Fruit fly (Drosophila melanogaster) whole organism, embryonic: ENCODE measurements around the gene CG13097.

Experiments used
- ATbp ChIP-seq: fragments of 200-800 bp; sonication (Bioruptor generic); optimal IDR thresholded peaks from 2 replicates; lab custom pipeline; 2017; ENCODE audit warnings: missing biosample characterization, mild to moderate bottlenecking, missing genetic modification characterization, missing genetic modification reagents
- Atf6 ChIP-seq: fragments of 200-800 bp; sonication (Bioruptor generic); IDR thresholded peaks from 2 replicates; pipeline ENCODE4 v1.3.6; 2022; ENCODE audit warnings: missing biosample characterization, missing genetic modification characterization
- CG10979 ChIP-seq: fragments of 200-800 bp; sonication (Bioruptor generic); optimal IDR thresholded peaks from 2 replicates; lab custom pipeline; 2018; ENCODE audit warnings: missing biosample characterization, mild to moderate bottlenecking, missing genetic modification characterization, moderate library complexity
- CG12071 ChIP-seq: fragments of 200-800 bp; sonication (Bioruptor generic); optimal IDR thresholded peaks from 3 replicates; lab custom pipeline; 2018; ENCODE audit warnings: missing biosample characterization, mild to moderate bottlenecking, missing genetic modification characterization
- CG12155 ChIP-seq: fragments of 200-800 bp; sonication (Bioruptor generic); optimal IDR thresholded peaks from 3 replicates; lab custom pipeline; 2016; ENCODE audit warnings: missing biosample characterization, missing genetic modification characterization
- CG12236 ChIP-seq: fragments of 200-800 bp; sonication (Bioruptor generic); optimal IDR thresholded peaks from 2 replicates; lab custom pipeline; 2016; ENCODE audit warnings: missing biosample characterization, missing genetic modification characterization
- CG13287 ChIP-seq: fragments of 200-800 bp; sonication (Bioruptor generic); IDR thresholded peaks from 2 replicates; pipeline ENCODE4 v1.3.6; 2022; ENCODE audit warnings: missing biosample characterization, missing genetic modification characterization; ENCODE audit not compliant: partially characterized antibody
- CG13296 ChIP-seq: fragments of 200-800 bp; sonication (Bioruptor generic); optimal IDR thresholded peaks from 3 replicates; lab custom pipeline; 2018; ENCODE audit warnings: missing biosample characterization, mild to moderate bottlenecking, missing genetic modification characterization
- CG13424 ChIP-seq: fragments of 200-800 bp; sonication (Bioruptor generic); optimal IDR thresholded peaks from 2 replicates; lab custom pipeline; 2019; ENCODE audit warnings: missing biosample characterization, mild to moderate bottlenecking, missing genetic modification characterization, moderate library complexity
- CG14014 ChIP-seq: fragments of 200-800 bp; sonication (Bioruptor generic); IDR thresholded peaks from 2 replicates; pipeline ENCODE4 v1.3.6; 2022; ENCODE audit warnings: missing biosample characterization, missing genetic modification characterization
- CG15514 ChIP-seq: fragments of 200-800 bp; sonication (Bioruptor generic); optimal IDR thresholded peaks from 3 replicates; lab custom pipeline; 2017; ENCODE audit warnings: missing biosample characterization, missing genetic modification characterization, mild to moderate bottlenecking, moderate library complexity, missing genetic modification reagents
- CG2120 ChIP-seq: fragments of 200-800 bp; sonication (Bioruptor generic); optimal IDR thresholded peaks from 3 replicates; lab custom pipeline; 2016; ENCODE audit warnings: missing biosample characterization, missing genetic modification characterization
- CG2678 ChIP-seq: fragments of 200-800 bp; sonication (Bioruptor generic); optimal IDR thresholded peaks from 3 replicates; lab custom pipeline; 2019; ENCODE audit warnings: missing biosample characterization, mild to moderate bottlenecking, missing genetic modification characterization, moderate library complexity
- CG2712 ChIP-seq: fragments of 200-800 bp; optimal IDR thresholded peaks from 3 replicates; lab custom pipeline; 2019; ENCODE audit warnings: missing biosample characterization, mild to moderate bottlenecking, missing genetic modification characterization, moderate library complexity
- CG30020 ChIP-seq: fragments of 200-800 bp; optimal IDR thresholded peaks from 2 replicates; lab custom pipeline; 2019; ENCODE audit warnings: missing biosample characterization, mild to moderate bottlenecking, missing genetic modification characterization, moderate library complexity
- CG31388 ChIP-seq: fragments of 200-800 bp; sonication (Bioruptor generic); optimal IDR thresholded peaks from 2 replicates; lab custom pipeline; 2016; ENCODE audit warnings: missing biosample characterization, missing genetic modification characterization
- CG3726 ChIP-seq: fragments of 200-800 bp; sonication (Bioruptor generic); IDR thresholded peaks from 3 replicates; pipeline ENCODE4, ENCODE4 v1.3.6; 2022; ENCODE audit warnings: missing biosample characterization, missing genetic modification characterization
- CG4282 ChIP-seq: fragments of 200-800 bp; sonication (Bioruptor generic); optimal IDR thresholded peaks from 2 replicates; lab custom pipeline; 2016; ENCODE audit warnings: missing biosample characterization, missing genetic modification characterization
- CG7786 ChIP-seq: fragments of 200-800 bp; sonication (Bioruptor generic); optimal IDR thresholded peaks from 2 replicates; lab custom pipeline; 2016; ENCODE audit warnings: missing biosample characterization, missing genetic modification characterization
- CG8281 ChIP-seq: fragments of 200-800 bp; sonication (Bioruptor generic); optimal IDR thresholded peaks from 2 replicates; lab custom pipeline; 2018; ENCODE audit warnings: missing biosample characterization, mild to moderate bottlenecking, missing genetic modification characterization, moderate library complexity
- CG9215 ChIP-seq: fragments of 200-800 bp; sonication (Bioruptor generic); IDR thresholded peaks from 2 replicates; pipeline ENCODE4 v1.3.6; 2022; ENCODE audit warnings: missing biosample characterization, missing genetic modification characterization
- D19A ChIP-seq: fragments of 200-800 bp; optimal IDR thresholded peaks from 3 replicates; lab custom pipeline; 2019; ENCODE audit warnings: missing biosample characterization, mild to moderate bottlenecking, missing genetic modification characterization, moderate library complexity
- Dad ChIP-seq: fragments of 200-800 bp; sonication (Bioruptor generic); optimal IDR thresholded peaks from 3 replicates; lab custom pipeline; 2016; ENCODE audit warnings: missing biosample characterization, missing genetic modification characterization
- Drgx ChIP-seq: fragments of 200-800 bp; sonication (Bioruptor generic); IDR thresholded peaks from 2 replicates; pipeline ENCODE4 v1.3.6; 2022; ENCODE audit warnings: missing biosample characterization, missing genetic modification characterization
- E2f1 ChIP-seq: fragments of 200-800 bp; sonication (Bioruptor generic); IDR thresholded peaks from 2 replicates; pipeline ENCODE4 v1.3.6; 2022; ENCODE audit warnings: missing biosample characterization, missing genetic modification characterization
- Hr78 ChIP-seq, 2 experiments: fragments of 200-800 bp in 1 of 2; fragments of >200 bp in 1 of 2; sonication (Bioruptor generic) in 1 of 2; optimal IDR thresholded peaks; 2 replicates each; lab custom pipeline; 2017 to 2019; ENCODE audit warnings: missing biosample characterization in 2 of 2, missing genetic modification characterization in 2 of 2, mild to moderate bottlenecking in 1 of 2, moderate library complexity in 1 of 2
- NfI ChIP-seq: fragments of 200-800 bp; sonication (Bioruptor generic); optimal IDR thresholded peaks from 3 replicates; lab custom pipeline; 2018; ENCODE audit warnings: missing biosample characterization, mild to moderate bottlenecking, missing genetic modification characterization, moderate library complexity
- bowl ChIP-seq: fragments of 200-800 bp; sonication (Bioruptor generic); IDR thresholded peaks from 2 replicates; pipeline ENCODE4 v1.3.6; 2022; ENCODE audit warnings: missing biosample characterization, missing genetic modification characterization
- chinmo ChIP-seq: fragments of 200-800 bp; sonication (Bioruptor generic); IDR thresholded peaks from 4 replicates; pipeline ENCODE4 v1.3.6; 2022; ENCODE audit warnings: missing biosample characterization, missing genetic modification characterization; ENCODE audit not compliant: partially characterized antibody
- dan ChIP-seq: fragments of 200-800 bp; sonication (Bioruptor generic); IDR thresholded peaks from 2 replicates; pipeline ENCODE4 v1.3.6; 2022; ENCODE audit warnings: missing biosample characterization, missing genetic modification characterization
- danr ChIP-seq: fragments of 200-800 bp; sonication (Bioruptor generic); IDR thresholded peaks from 2 replicates; pipeline ENCODE4 v1.3.6; 2022; ENCODE audit warnings: missing biosample characterization, missing genetic modification characterization
- dysf ChIP-seq: fragments of 200-800 bp; sonication (Bioruptor generic); IDR thresholded peaks from 3 replicates; pipeline ENCODE4 v1.3.6; 2022; ENCODE audit warnings: missing biosample characterization, missing genetic modification characterization
- ems ChIP-seq: fragments of 200-800 bp; sonication (Bioruptor generic); optimal IDR thresholded peaks from 3 replicates; lab custom pipeline; 2016; ENCODE audit warnings: missing biosample characterization, missing genetic modification characterization
- fd102C ChIP-seq: fragments of 200-800 bp; sonication (Bioruptor generic); optimal IDR thresholded peaks from 2 replicates; lab custom pipeline; 2018; ENCODE audit warnings: missing biosample characterization, mild to moderate bottlenecking, missing genetic modification characterization, moderate library complexity
- grau ChIP-seq: fragments of 200-800 bp; optimal IDR thresholded peaks from 3 replicates; lab custom pipeline; 2019; ENCODE audit warnings: missing biosample characterization, mild to moderate bottlenecking, missing genetic modification characterization, moderate library complexity
- grn ChIP-seq: fragments of 200-800 bp; sonication (Bioruptor generic); optimal IDR thresholded peaks from 3 replicates; lab custom pipeline; 2017; ENCODE audit warnings: missing biosample characterization, missing genetic modification characterization
- gsb ChIP-seq: fragments of 200-800 bp; sonication (Bioruptor generic); IDR thresholded peaks from 2 replicates; pipeline ENCODE4 v1.3.6; 2022; ENCODE audit warnings: missing biosample characterization, missing genetic modification characterization
- ham ChIP-seq: fragments of 200-800 bp; sonication (Bioruptor generic); IDR thresholded peaks from 2 replicates; pipeline ENCODE4 v1.3.6; 2022; ENCODE audit warnings: missing biosample characterization, missing genetic modification characterization
- her ChIP-seq: fragments of 200-800 bp; sonication (Bioruptor generic); optimal IDR thresholded peaks from 2 replicates; lab custom pipeline; 2016; ENCODE audit warnings: missing biosample characterization, missing genetic modification characterization
- insv ChIP-seq, 2 experiments: fragments of 200-800 bp; sonication (Bioruptor generic); optimal IDR thresholded peaks; 3 replicates each; lab custom pipeline; 2016 to 2018; ENCODE audit warnings: missing biosample characterization in 2 of 2, missing genetic modification characterization in 2 of 2
- kni ChIP-seq: fragments of 200-800 bp; sonication (Bioruptor generic); optimal IDR thresholded peaks from 3 replicates; lab custom pipeline; 2017; ENCODE audit warnings: mild to moderate bottlenecking, missing biosample characterization, missing genetic modification reagents, missing genetic modification characterization
- odd ChIP-seq: fragments of 200-800 bp; sonication (Bioruptor generic); optimal IDR thresholded peaks from 2 replicates; lab custom pipeline; 2017; ENCODE audit warnings: missing biosample characterization, mild to moderate bottlenecking, missing genetic modification characterization
- pan ChIP-seq, 4 experiments: fragments of >200 bp in 3 of 4; fragments of 200-800 bp in 1 of 4; sonication (Bioruptor generic) in 1 of 4; optimal IDR thresholded peaks in 3 of 4; IDR thresholded peaks in 1 of 4; 2 replicates each; pipeline versions ENCODE4 v1.3.6 to Lab custom; 2017 to 2022; ENCODE audit warnings: missing biosample characterization in 2 of 4, missing genetic modification characterization in 2 of 4, mixed read lengths in 1 of 4
- pb ChIP-seq: fragments of 200-800 bp; sonication (Bioruptor generic); optimal IDR thresholded peaks from 3 replicates; lab custom pipeline; 2016; ENCODE audit warnings: missing biosample characterization, missing genetic modification characterization
- pnt ChIP-seq: fragments of 200-800 bp; sonication (Bioruptor generic); optimal IDR thresholded peaks from 3 replicates; lab custom pipeline; 2016; ENCODE audit warnings: missing biosample characterization, missing genetic modification characterization
- pros ChIP-seq: fragments of 200-800 bp; sonication (Bioruptor generic); optimal IDR thresholded peaks from 3 replicates; lab custom pipeline; 2019; ENCODE audit warnings: missing biosample characterization, mild to moderate bottlenecking, missing genetic modification characterization, moderate library complexity
- psq ChIP-seq: fragments of 200-800 bp; sonication (Bioruptor generic); optimal IDR thresholded peaks from 2 replicates; lab custom pipeline; 2017; ENCODE audit warnings: missing biosample characterization, missing genetic modification characterization
- scrt ChIP-seq: fragments of 200-800 bp; sonication (Bioruptor generic); optimal IDR thresholded peaks from 2 replicates; lab custom pipeline; 2018; ENCODE audit warnings: missing biosample characterization, mild to moderate bottlenecking, missing genetic modification characterization, moderate library complexity
- sisA ChIP-seq: fragments of 200-800 bp; sonication (Bioruptor generic); IDR thresholded peaks from 2 replicates; pipeline ENCODE4 v1.3.6; 2022; ENCODE audit warnings: missing biosample characterization, missing genetic modification characterization
- sqz ChIP-seq: fragments of 200-800 bp; sonication (Bioruptor generic); optimal IDR thresholded peaks from 3 replicates; lab custom pipeline; 2018; ENCODE audit warnings: missing biosample characterization, mild to moderate bottlenecking, missing genetic modification characterization
- sug ChIP-seq: fragments of 200-800 bp; optimal IDR thresholded peaks from 2 replicates; lab custom pipeline; 2019; ENCODE audit warnings: missing biosample characterization, mild to moderate bottlenecking, missing genetic modification characterization, moderate library complexity
- zfh1 ChIP-seq: fragments of 200-800 bp; sonication (Bioruptor generic); IDR thresholded peaks from 3 replicates; pipeline ENCODE4 v1.3.6; 2022; ENCODE audit warnings: missing biosample characterization, missing genetic modification characterization

Gene CG13097

dm6 chr2L:8477971-8478370 lies 36.7 kb downstream of the CG13097 start (continued):
- TF ChIP-seq chinmo (GFP tag; lab: Robert Waterston, UW) (no peak), kni (GFP tag; lab: Kevin White, UChicago) (no peak), Hr78 (GFP tag; optimal IDR thresholded peaks at IDR 0.05; lab: Kevin White, UChicago) (peak in 1 of 2 experiments; percentile 49), ATbp (GFP tag; lab: Kevin White, UChicago) (no peak), her (GFP tag; lab: Kevin White, UChicago) (no peak), ems (GFP tag; lab: Kevin White, UChicago) (no peak), danr (GFP tag; lab: Robert Waterston, UW) (no peak), scrt (GFP tag; lab: Kevin White, UChicago) (no peak), CG2120 (peak; percentile 17), CG2678 (no peak), bowl (no peak), ham (no peak), psq (GFP tag; lab: Kevin White, UChicago) (no peak), CG12236 (GFP tag; lab: Kevin White, UChicago) (no peak), sisA (GFP tag; lab: Robert Waterston, UW) (no peak), NfI (GFP tag; lab: Kevin White, UChicago) (no peak), CG13296 (GFP tag; lab: Kevin White, UChicago) (no peak), CG13287 (GFP tag; lab: Robert Waterston, UW) (peak; percentile 41), CG30020 (tag; lab: Kevin White, UChicago) (no peak), zfh1 (GFP tag; lab: Robert Waterston, UW) (no peak), sqz (GFP tag; lab: Kevin White, UChicago) (no peak), D19A (tag; lab: Kevin White, UChicago) (no peak), dysf (GFP tag; lab: Robert Waterston, UW) (no peak), dan (no peak), CG2712 (peak; percentile 28), CG4282 (GFP tag; lab: Kevin White, UChicago) (no peak), Drgx (GFP tag; lab: Robert Waterston, UW) (no peak), CG13424 (tag; lab: Kevin White, UChicago) (no peak), Dad (GFP tag; lab: Kevin White, UChicago) (no peak), CG12071 (no peak), CG10979 (no peak), CG14014 (no peak), CG9215 (no peak), insv (GFP tag; optimal IDR thresholded peaks at IDR 0.05; lab: Kevin White, UChicago) (no peak), pb (GFP tag; lab: Kevin White, UChicago) (no peak), CG12155 (no peak), sug (tag; lab: Kevin White, UChicago) (no peak), fd102C (GFP tag; lab: Kevin White, UChicago) (no peak), CG8281 (tag; lab: Kevin White, UChicago) (no peak), CG7786 (GFP tag; lab: Kevin White, UChicago) (no peak), Atf6 (GFP tag; lab: Robert Waterston, UW) (no peak), pnt (GFP tag; lab: Kevin White, UChicago) (no peak), gsb (GFP tag; lab: Robert Waterston, UW) (no peak), pros (GFP tag; lab: Kevin White, UChicago) (no peak), grau (tag; lab: Kevin White, UChicago) (no peak), CG31388 (GFP tag; lab: Kevin White, UChicago) (no peak), grn (GFP tag; lab: Kevin White, UChicago) (no peak), E2f1 (GFP tag; lab: Robert Waterston, UW) (no peak), CG15514 (peak; percentile 22), odd (GFP tag; lab: Kevin White, UChicago) (no peak), pan (optimal IDR thresholded peaks at IDR 0.05; lab: Kevin White, UChicago) (no peak), pan (GFP tag; optimal IDR thresholded peaks at IDR 0.05 in 1 of 2, IDR thresholded peaks at IDR 0.05 in 1 of 2) (no peak), CG3726 (no peak)
